Worm (Caenorhabditis elegans): ENCODE results near the gene bas-1.

ce11 chrIII:5624835-5625234, 12.8 kb downstream of the bas-1 start, which contains the start of gene daf-4:
- TF ChIP-seq ces-1 (GFP tag; optimal IDR thresholded peaks at IDR 0.05) (no peak), lsy-2 (tag; optimal IDR thresholded peaks at IDR 0.05) (no peak), ceh-39 (tag; optimal IDR thresholded peaks at IDR 0.05) (no peak), nhr-237 (tag; optimal IDR thresholded peaks at IDR 0.05) (no peak), elt-1 (tag; optimal IDR thresholded peaks at IDR 0.05; ENCODE audit: borderline replicate concordance, insufficient read depth) (no peak), unc-39 (tag; optimal IDR thresholded peaks at IDR 0.05) (no peak), pha-4 (tag; optimal IDR thresholded peaks at IDR 0.05) (no peak), unc-62 (GFP tag; optimal IDR thresholded peaks at IDR 0.05) (no peak), snpc-4 (tag; optimal IDR thresholded peaks at IDR 0.05) (no peak), nhr-28 (tag; optimal IDR thresholded peaks at IDR 0.05) (no peak), ztf-11 (tag; optimal IDR thresholded peaks at IDR 0.05) (no peak)
